Worm (Caenorhabditis elegans): ENCODE data around the gene gpa-9.

Gene gpa-9

DNA sequence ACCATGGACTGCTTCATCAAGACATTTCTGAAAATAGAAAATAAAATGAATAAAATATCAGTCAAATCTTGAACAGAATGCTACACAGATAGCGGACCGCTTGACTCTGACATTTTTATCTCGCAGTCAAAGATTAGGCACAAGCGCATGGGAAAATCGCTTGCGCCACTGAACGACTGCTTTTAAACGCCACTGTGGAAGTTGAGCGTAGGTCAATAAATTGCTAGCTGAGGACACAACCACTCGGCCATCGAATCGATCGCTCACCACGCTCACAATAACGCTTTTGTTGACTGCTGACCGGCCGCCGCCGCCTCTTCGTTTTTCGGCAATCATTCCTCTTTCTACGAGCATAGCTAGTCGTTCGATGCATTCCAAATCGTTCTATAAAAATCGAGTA, 52.3 kb downstream of the gpa-9 start (continued):
- TF ChIP-seq snpc-4 (tag; optimal IDR thresholded peaks at IDR 0.05) (no peak), ztf-11 (tag; optimal IDR thresholded peaks at IDR 0.05) (no peak), tag-97 (GFP tag; IDR thresholded peaks at IDR 0.05) (no peak), aha-1 (tag) (no peak), mdl-1 (tag; optimal IDR thresholded peaks at IDR 0.05) (peak in 1 of 2 experiments; percentile 24), D1046.2 (GFP tag; IDR thresholded peaks at IDR 0.05) (peak; percentile 83), ceh-44 (GFP tag; IDR thresholded peaks at IDR 0.05) (no peak), tra-1 (GFP tag; IDR thresholded peaks at IDR 0.05) (0 out of 2 replicates have a peak, but pooled peaks have one; percentile 9), nhr-111 (GFP tag; optimal IDR thresholded peaks at IDR 0.05) (peak; percentile 48), lin-39 (tag; optimal IDR thresholded peaks at IDR 0.05) (no peak), ceh-32 (tag; optimal IDR thresholded peaks at IDR 0.05; ENCODE audit: poor library complexity) (no peak), lin-38 (GFP tag; IDR thresholded peaks at IDR 0.05) (peak; percentile 65), dve-1 (tag; optimal IDR thresholded peaks at IDR 0.05; ENCODE audit: insufficient read depth) (no peak), F26F4.8 (GFP tag; conservative IDR thresholded peaks at IDR 0.05) (no peak), daf-16 (GFP tag; optimal IDR thresholded peaks at IDR 0.05) (peak in 1 of 2 experiments; percentile 69), daf-16 (tag; optimal IDR thresholded peaks at IDR 0.05) (peak; percentile 76), spr-3 (GFP tag; optimal IDR thresholded peaks at IDR 0.05) (peak; percentile 17), nhr-42 (GFP tag; IDR thresholded peaks at IDR 0.05) (no peak), F37D6.2 (tag; optimal IDR thresholded peaks at IDR 0.05) (no peak), nhr-48 (tag; optimal IDR thresholded peaks at IDR 0.05) (peak; percentile 34), nhr-28 (tag; optimal IDR thresholded peaks at IDR 0.05) (peak; percentile 43), F49E8.2 (tag; optimal IDR thresholded peaks at IDR 0.05; ENCODE audit: borderline replicate concordance) (peak; percentile 53), nhr-41 (GFP tag; IDR thresholded peaks at IDR 0.05) (0 out of 2 replicates have a peak, but pooled peaks have one; percentile 40), mxl-3 (GFP tag; optimal IDR thresholded peaks at IDR 0.05) (peak; percentile 50), set-16 (GFP tag; IDR thresholded peaks at IDR 0.05) (0 out of 2 replicates have a peak, but pooled peaks have one; percentile 15), F10B5.3 (tag; optimal IDR thresholded peaks at IDR 0.05) (peak; percentile 24), jun-1 (tag; optimal IDR thresholded peaks at IDR 0.05) (no peak), unc-62 (GFP tag; optimal IDR thresholded peaks at IDR 0.05 in 1 of 2) (peak in 1 of 2 experiments; percentile 94), unc-62 (tag; optimal IDR thresholded peaks at IDR 0.05) (no peak), mxl-2 (GFP tag; conservative IDR thresholded peaks at IDR 0.05) (no peak), nhr-102 (tag; optimal IDR thresholded peaks at IDR 0.05) (peak; percentile 49), ceh-82 (tag; optimal IDR thresholded peaks at IDR 0.05) (no peak), ceh-28 (tag; optimal IDR thresholded peaks at IDR 0.05) (no peak), snpc-1.2 (GFP tag; IDR thresholded peaks at IDR 0.05) (peak; percentile 68), daf-12 (tag; optimal IDR thresholded peaks at IDR 0.05) (no peak), dmd-6 (GFP tag; IDR thresholded peaks at IDR 0.05) (peak; percentile 41; the same call in 1 of the 2 replicates), nhr-25 (tag; optimal IDR thresholded peaks at IDR 0.05; ENCODE audit: borderline replicate concordance, insufficient read depth) (peak; percentile 38), hlh-11 (tag; optimal IDR thresholded peaks at IDR 0.05) (peak; percentile 47), nhr-6 (tag; optimal IDR thresholded peaks at IDR 0.05) (peak; percentile 85), nhr-76 (tag; optimal IDR thresholded peaks at IDR 0.05) (no peak), lsy-2 (tag; optimal IDR thresholded peaks at IDR 0.05) (peak in 1 of 2 experiments; percentile 42), daf-8 (GFP tag; IDR thresholded peaks at IDR 0.05) (no peak), nhr-77 (tag; optimal IDR thresholded peaks at IDR 0.05) (no peak), lin-15B (tag; optimal IDR thresholded peaks at IDR 0.05) (no peak), rbr-2 (tag; optimal IDR thresholded peaks at IDR 0.05) (peak; percentile 53), Y105C5A.15 (GFP tag; IDR thresholded peaks at IDR 0.05) (no peak), nhr-10 (tag; optimal IDR thresholded peaks at IDR 0.05) (no peak), Y5F2A.4 (GFP tag; optimal IDR thresholded peaks at IDR 0.05) (peak; percentile 7), ces-1 (GFP tag; optimal IDR thresholded peaks at IDR 0.05) (no peak), dpl-1 (GFP tag; optimal IDR thresholded peaks at IDR 0.05) (no peak), unc-39 (tag; optimal IDR thresholded peaks at IDR 0.05) (no peak), hlh-30 (tag; optimal IDR thresholded peaks at IDR 0.05; ENCODE audit: insufficient read depth) (no peak)

All from whole organism, L4 larva.